Fruit fly (Drosophila melanogaster) whole organism, adult: Measurements from ENCODE around the gene mRpS18B.

ENCODE experiments used
- CG11617 ChIP-seq: fragments of 200-800 bp; sonication (Bioruptor generic); optimal IDR thresholded peaks from 2 replicates; lab custom pipeline; 2017; ENCODE audit warnings: mild to moderate bottlenecking, missing biosample characterization, missing genetic modification reagents, missing genetic modification characterization
- CG1620 ChIP-seq: fragments of 200-800 bp; sonication (Bioruptor generic); optimal IDR thresholded peaks from 2 replicates; lab custom pipeline; 2016; ENCODE audit warnings: missing biosample characterization, missing genetic modification characterization
- CG7101 ChIP-seq: fragments of 200-800 bp; sonication (Bioruptor generic); optimal IDR thresholded peaks from 2 replicates; lab custom pipeline; 2018; ENCODE audit warnings: missing biosample characterization, mild to moderate bottlenecking, missing genetic modification characterization, moderate library complexity
- Crg-1 ChIP-seq: fragments of 200-800 bp; sonication (Bioruptor generic); optimal IDR thresholded peaks from 2 replicates; lab custom pipeline; 2016; ENCODE audit warnings: missing biosample characterization, missing genetic modification characterization

DNA sequence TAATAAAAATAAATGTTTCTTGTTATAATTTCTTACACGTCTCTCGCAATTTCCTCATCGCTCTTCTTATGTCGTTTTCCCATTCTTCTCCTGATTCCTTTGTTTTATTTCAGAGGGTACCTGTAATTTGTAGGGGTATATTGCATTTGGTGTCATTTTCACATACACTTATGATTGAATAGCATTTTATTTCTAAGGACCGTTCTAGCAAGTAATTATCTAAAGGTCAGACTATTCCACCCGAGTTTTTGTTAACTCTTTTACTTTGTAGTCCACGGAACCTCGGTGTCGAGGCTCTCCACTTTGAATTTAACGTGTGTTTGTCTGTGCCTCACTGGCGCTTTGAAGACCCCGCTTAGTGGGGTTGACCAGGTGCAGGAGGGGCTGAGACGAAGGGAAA lies 49.2 kb upstream of the mRpS18B start:
- TF ChIP-seq Crg-1 (GFP tag; lab: Kevin White, UChicago) (no peak), CG1620 (no peak), CG7101 (tag; lab: Kevin White, UChicago) (no peak), CG11617 (GFP tag; lab: Kevin White, UChicago) (no peak)
